Fruit fly (Drosophila melanogaster): ENCODE results near the gene CG10469.

Gene CG10469

dm6 chr3L:6071454-6072189 lies 21.5 kb downstream of the CG10469 start, which contains the start of gene CG6602 (continued):
- TF ChIP-seq Dad (GFP tag; optimal IDR thresholded peaks at IDR 0.05) (peak; percentile 32), CG7839 (tag; optimal IDR thresholded peaks at IDR 0.05) (peak; percentile 73), pita (GFP tag; optimal IDR thresholded peaks at IDR 0.05) (peak; percentile 37), toy (GFP tag; IDR thresholded peaks at IDR 0.05) (peak; percentile 42; the same call in 1 of the 2 replicates), lmd (GFP tag; IDR thresholded peaks at IDR 0.05) (no peak; the same call in 1 of the 2 replicates), CG10147 (GFP tag; optimal IDR thresholded peaks at IDR 0.05) (peak; percentile 70), lbe (GFP tag; optimal IDR thresholded peaks at IDR 0.05) (peak; percentile 38), CG1647 (GFP tag; optimal IDR thresholded peaks at IDR 0.05) (peak; percentile 24), CG16779 (GFP tag; IDR thresholded peaks at IDR 0.05) (no peak), CG3065 (GFP tag; optimal IDR thresholded peaks at IDR 0.05) (peak; percentile 36), CG10654 (GFP tag; optimal IDR thresholded peaks at IDR 0.05) (peak; percentile 83), Doc2 (GFP tag; IDR thresholded peaks at IDR 0.05) (no peak), Ets97D (GFP tag; optimal IDR thresholded peaks at IDR 0.05) (peak; percentile 99), ap (GFP tag; IDR thresholded peaks at IDR 0.05) (peak; percentile 43), CG7963 (GFP tag; IDR thresholded peaks at IDR 0.05; ENCODE audit: partially characterized antibody) (no peak), CG8944 (GFP tag; optimal IDR thresholded peaks at IDR 0.05) (no peak), CG4617 (GFP tag; optimal IDR thresholded peaks at IDR 0.05; ENCODE audit: borderline replicate concordance) (no peak), CG3838 (GFP tag; optimal IDR thresholded peaks at IDR 0.05) (no peak), CG11695 (GFP tag; IDR thresholded peaks at IDR 0.05) (0 out of 3 replicates have a peak, but pooled peaks have one; percentile 20), sna (GFP tag; IDR thresholded peaks at IDR 0.05; ENCODE audit: partially characterized antibody) (no peak), CG7372 (GFP tag; IDR thresholded peaks at IDR 0.05) (peak; percentile 80), Bteb2 (GFP tag; optimal IDR thresholded peaks at IDR 0.05) (peak; percentile 5), CG32772 (GFP tag; IDR thresholded peaks at IDR 0.05) (peak; percentile 58), CG12155 (GFP tag; optimal IDR thresholded peaks at IDR 0.05) (peak; percentile 29), chif (GFP tag; optimal IDR thresholded peaks at IDR 0.05) (peak; percentile 10 to 51), CG9437 (GFP tag; optimal IDR thresholded peaks at IDR 0.05) (peak; percentile 29), slp2 (GFP tag; optimal IDR thresholded peaks at IDR 0.05) (peak; percentile 53), pros (GFP tag; optimal IDR thresholded peaks at IDR 0.05) (no peak), CG11696 (GFP tag; IDR thresholded peaks at IDR 0.05) (0 out of 2 replicates have a peak, but pooled peaks have one; percentile 49), wor (GFP tag; IDR thresholded peaks at IDR 0.05) (no peak), Asciz (GFP tag; optimal IDR thresholded peaks at IDR 0.05) (peak; percentile 80), stwl (tag; optimal IDR thresholded peaks at IDR 0.05) (peak; percentile 73), p53 (GFP tag; optimal IDR thresholded peaks at IDR 0.05) (peak; percentile 34), seq (GFP tag; IDR thresholded peaks at IDR 0.05) (no peak), CG17359 (tag; optimal IDR thresholded peaks at IDR 0.05) (peak; percentile 76), prd (optimal IDR thresholded peaks at IDR 0.05) (no peak), prd (GFP tag; IDR thresholded peaks at IDR 0.05) (peak; percentile 42; the same call in 2 of the 3 replicates), CG33557 (GFP tag; optimal IDR thresholded peaks at IDR 0.05) (peak; percentile 33), Pdp1 (GFP tag; optimal IDR thresholded peaks at IDR 0.05) (peak; percentile 33 to 41), yki (optimal IDR thresholded peaks at IDR 0.05) (no peak), peb (GFP tag; IDR thresholded peaks at IDR 0.05) (no peak; the same call in 1 of the 2 replicates), CG31224 (GFP tag; IDR thresholded peaks at IDR 0.05) (peak; percentile 73), CG10462 (GFP tag; optimal IDR thresholded peaks at IDR 0.05) (no peak), CHES-1-like (GFP tag; optimal IDR thresholded peaks at IDR 0.05) (peak; percentile 47), ato (GFP tag; IDR thresholded peaks at IDR 0.05; ENCODE audit: partially characterized antibody) (no peak), CG4707 (GFP tag; optimal IDR thresholded peaks at IDR 0.05) (peak; percentile 28), CG17385 (GFP tag; optimal IDR thresholded peaks at IDR 0.05) (peak; percentile 60), Taf1 (GFP tag; IDR thresholded peaks at IDR 0.05) (no peak; the same call in 1 of the 2 replicates), CG1792 (GFP tag; optimal IDR thresholded peaks at IDR 0.05) (peak; percentile 39), psq (GFP tag; optimal IDR thresholded peaks at IDR 0.05) (no peak)
